Worm (Caenorhabditis elegans) whole organism, young adult: ENCODE data around the gene K06H7.7.

Experiments used
- F23B12.7 ChIP-seq: sonication (generic microtip); optimal IDR thresholded peaks from 2 replicates; lab custom pipeline; 2017; ENCODE audit warnings: missing genetic modification characterization, mild to moderate bottlenecking, missing compliant biosample characterization, antibody characterized with exemption, moderate library complexity; ENCODE audit not compliant: insufficient read depth
- F57C9.4 ChIP-seq: sonication (generic microtip); optimal IDR thresholded peaks from 2 replicates; lab custom pipeline; 2017; ENCODE audit warnings: mild to moderate bottlenecking, missing genetic modification characterization, missing compliant biosample characterization
- K11D2.4 ChIP-seq: fragments of 200-800 bp; sonication (Bioruptor generic); IDR thresholded peaks from 2 replicates; pipeline ENCODE4 v1.3.6; 2022; ENCODE audit warnings: missing genetic modification reagents, missing genetic modification characterization, missing compliant biosample characterization
- Y53F4B.3 ChIP-seq: fragments of 200-800 bp; sonication (Bioruptor generic); IDR thresholded peaks from 2 replicates; pipeline ENCODE4 v1.3.6; 2022; ENCODE audit warnings: missing genetic modification reagents, missing genetic modification characterization, missing compliant biosample characterization
- bed-2 ChIP-seq: fragments of 200-800 bp; sonication (Bioruptor generic); IDR thresholded peaks from 2 replicates; pipeline ENCODE4 v1.3.6; 2022; ENCODE audit warnings: missing genetic modification reagents, missing genetic modification characterization, missing compliant biosample characterization
- efl-1 ChIP-seq: fragments of 150-350 bp; optimal IDR thresholded peaks from 2 replicates; lab custom pipeline; 2014; ENCODE audit warnings: missing biosample characterization, missing genetic modification reagents, missing genetic modification characterization
- egl-44 ChIP-seq: fragments of 200-800 bp; sonication (Bioruptor generic); IDR thresholded peaks from 2 replicates; pipeline ENCODE4 v1.3.6; 2022; ENCODE audit warnings: missing genetic modification reagents, missing genetic modification characterization, missing compliant biosample characterization
- ets-4 ChIP-seq: fragments of 200-800 bp; sonication (Bioruptor generic); optimal IDR thresholded peaks from 2 replicates; lab custom pipeline; 2018; ENCODE audit warnings: mild to moderate bottlenecking, missing genetic modification characterization, missing compliant biosample characterization
- gei-17 ChIP-seq: fragments of 200-800 bp; sonication (Bioruptor generic); optimal IDR thresholded peaks from 2 replicates; lab custom pipeline; 2018; ENCODE audit warnings: mild to moderate bottlenecking, missing genetic modification characterization, missing compliant biosample characterization
- lin-35 ChIP-seq, 3 experiments: fragments of 150-350 bp in 2 of 3; sonication (generic microtip) in 1 of 3; optimal IDR thresholded peaks; 2 replicates each; lab custom pipeline; 2014 to 2018; ENCODE audit warnings: missing biosample characterization in 3 of 3, missing genetic modification characterization in 3 of 3, missing genetic modification reagents in 3 of 3
- lin-54 ChIP-seq: fragments of 200-800 bp; sonication (Bioruptor generic); optimal IDR thresholded peaks from 2 replicates; lab custom pipeline; 2018; ENCODE audit warnings: mild to moderate bottlenecking, missing genetic modification characterization, missing compliant biosample characterization
- nfya-1 ChIP-seq: sonication (generic microtip); optimal IDR thresholded peaks from 2 replicates; lab custom pipeline; 2017; ENCODE audit warnings: antibody characterized with exemption, missing compliant biosample characterization, missing genetic modification characterization, borderline replicate concordance; ENCODE audit not compliant: insufficient read depth
- pha-4 ChIP-seq: fragments of 150-350 bp; sonication (generic microtip); optimal IDR thresholded peaks from 2 replicates; lab custom pipeline; 2014; ENCODE audit warnings: missing biosample characterization, missing genetic modification reagents, missing genetic modification characterization
- unc-62 ChIP-seq: fragments of 150-350 bp; optimal IDR thresholded peaks from 2 replicates; lab custom pipeline; 2014; ENCODE audit warnings: missing biosample characterization, missing genetic modification reagents, missing genetic modification characterization

DNA sequence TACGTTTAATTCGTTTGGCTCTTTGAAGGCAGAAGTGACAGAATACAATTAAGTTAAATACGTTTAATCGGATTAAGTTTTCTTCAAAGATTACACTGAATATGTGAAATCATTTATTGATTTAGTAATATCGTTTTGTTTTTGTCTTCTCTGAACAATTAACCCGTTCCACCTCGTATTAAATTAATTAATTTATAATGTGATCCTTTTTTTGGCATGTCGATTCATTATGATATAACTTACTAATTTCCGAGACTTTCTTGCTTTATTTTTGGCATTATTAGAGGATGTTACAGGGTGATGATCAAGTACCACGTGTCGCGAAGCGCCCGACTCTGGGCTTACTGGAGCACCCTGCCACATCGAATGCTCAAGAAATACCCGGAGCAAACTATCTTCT, 41.1 kb downstream of the K06H7.7 start, which contains the start of gene K12H4.5:
- TF ChIP-seq F23B12.7 (tag; lab: Kevin White, UChicago): no peak
- no peak for TF ChIP-seq pha-4 (tag; lab: Kevin White, UChicago)
- no peak for TF ChIP-seq ets-4 (GFP tag; lab: Kevin White, UChicago)
- no peak for TF ChIP-seq K11D2.4 (GFP tag; lab: Robert Waterston, UW)
- TF ChIP-seq efl-1 (GFP tag; lab: Kevin White, UChicago): no peak
- TF ChIP-seq lin-35 (GFP tag; optimal IDR thresholded peaks at IDR 0.05; lab: Kevin White, UChicago): no peak
- TF ChIP-seq nfya-1 (tag; lab: Kevin White, UChicago): no peak
- no peak for TF ChIP-seq bed-2 (GFP tag; lab: Robert Waterston, UW)
- no peak for TF ChIP-seq gei-17
- TF ChIP-seq F57C9.4 (tag; lab: Kevin White, UChicago): no peak
- no peak for TF ChIP-seq unc-62
- TF ChIP-seq lin-54 (GFP tag; lab: Kevin White, UChicago): no peak
- no peak for TF ChIP-seq Y53F4B.3 (GFP tag; lab: Robert Waterston, UW)
- TF ChIP-seq egl-44: no peak
